Fruit fly (Drosophila melanogaster) whole organism, prepupa: ENCODE measurements around the gene Lcp65Af.

Source experiments
- Blimp-1 ChIP-seq: fragments of 200-800 bp; sonication (Bioruptor generic); optimal IDR thresholded peaks from 3 replicates; lab custom pipeline; 2017; ENCODE audit warnings: missing biosample characterization, missing genetic modification characterization, mild to moderate bottlenecking, moderate library complexity, missing genetic modification reagents
- CG10669 ChIP-seq: fragments of 200-800 bp; sonication (Bioruptor generic); optimal IDR thresholded peaks from 3 replicates; lab custom pipeline; 2018; ENCODE audit warnings: missing biosample characterization, mild to moderate bottlenecking, missing genetic modification characterization, moderate library complexity
- CG11294 ChIP-seq: fragments of 200-800 bp; sonication (Bioruptor generic); IDR thresholded peaks from 2 replicates; pipeline ENCODE4 v1.3.6; 2022; ENCODE audit warnings: missing biosample characterization, missing genetic modification characterization
- CG11762 ChIP-seq: fragments of 200-800 bp; sonication (Bioruptor generic); optimal IDR thresholded peaks from 3 replicates; lab custom pipeline; 2016; ENCODE audit warnings: missing biosample characterization, missing genetic modification characterization; ENCODE audit not compliant: insufficient read depth
- CG15336 ChIP-seq: fragments of 200-800 bp; sonication (Bioruptor generic); IDR thresholded peaks from 2 replicates; pipeline ENCODE4 v1.3.6; 2022; ENCODE audit warnings: missing biosample characterization, missing genetic modification characterization
- CG16779 ChIP-seq: fragments of 200-800 bp; sonication (Bioruptor generic); optimal IDR thresholded peaks from 3 replicates; lab custom pipeline; 2017; ENCODE audit warnings: missing biosample characterization, mild to moderate bottlenecking, missing genetic modification characterization
- CG3032 ChIP-seq: fragments of 200-800 bp; optimal IDR thresholded peaks from 2 replicates; lab custom pipeline; 2019; ENCODE audit warnings: missing biosample characterization, mild to moderate bottlenecking, missing genetic modification characterization, moderate library complexity
- CG3919 ChIP-seq: fragments of 200-800 bp; sonication (Bioruptor generic); optimal IDR thresholded peaks from 3 replicates; lab custom pipeline; 2016; ENCODE audit warnings: missing biosample characterization, missing genetic modification characterization
- CG4318 ChIP-seq: fragments of 200-800 bp; sonication (Bioruptor generic); optimal IDR thresholded peaks from 3 replicates; lab custom pipeline; 2017; ENCODE audit warnings: missing biosample characterization, mild to moderate bottlenecking, missing genetic modification characterization
- CG6163 ChIP-seq: fragments of 200-800 bp; sonication (Bioruptor generic); IDR thresholded peaks from 3 replicates; pipeline ENCODE4 v1.3.6; 2022; ENCODE audit warnings: missing biosample characterization, missing genetic modification characterization
- CG6854 ChIP-seq: fragments of 200-800 bp; sonication (Bioruptor generic); optimal IDR thresholded peaks from 2 replicates; lab custom pipeline; 2017; ENCODE audit warnings: missing biosample characterization, mild to moderate bottlenecking, missing genetic modification characterization
- CG7368 ChIP-seq: fragments of 200-800 bp; sonication (Bioruptor generic); optimal IDR thresholded peaks from 3 replicates; lab custom pipeline; 2016; ENCODE audit warnings: missing biosample characterization, missing genetic modification characterization
- CG8319 ChIP-seq: fragments of 200-800 bp; sonication (Bioruptor generic); optimal IDR thresholded peaks from 3 replicates; lab custom pipeline; 2016; ENCODE audit warnings: missing biosample characterization, missing genetic modification characterization
- CG8632 ChIP-seq: fragments of 200-800 bp; sonication (Bioruptor generic); optimal IDR thresholded peaks from 3 replicates; lab custom pipeline; 2016; ENCODE audit warnings: missing biosample characterization, missing genetic modification characterization
- CG9139 ChIP-seq: fragments of 200-800 bp; sonication (Bioruptor generic); optimal IDR thresholded peaks from 3 replicates; lab custom pipeline; 2017; ENCODE audit warnings: missing biosample characterization, mild to moderate bottlenecking, missing genetic modification characterization
- Eip78C ChIP-seq: fragments of 200-800 bp; sonication (Bioruptor generic); peaks from one replicate; lab custom pipeline; 2016; ENCODE audit warnings: missing biosample characterization, missing genetic modification characterization
- Eip93F ChIP-seq: fragments of 200-800 bp; sonication (Bioruptor generic); optimal IDR thresholded peaks from 2 replicates; lab custom pipeline; 2016; ENCODE audit warnings: missing biosample characterization, mild to moderate bottlenecking, missing genetic modification characterization
- Ets21C ChIP-seq: fragments of 200-800 bp; sonication (Bioruptor generic); optimal IDR thresholded peaks from 3 replicates; lab custom pipeline; 2016; ENCODE audit warnings: missing biosample characterization, missing genetic modification characterization
- Ets96B ChIP-seq: fragments of 200-800 bp; optimal IDR thresholded peaks from 2 replicates; lab custom pipeline; 2019; ENCODE audit warnings: missing biosample characterization, mild to moderate bottlenecking, missing genetic modification characterization, moderate library complexity
- Gug ChIP-seq: fragments of 200-800 bp; sonication (Bioruptor generic); IDR thresholded peaks from 2 replicates; pipeline ENCODE4 v1.3.6; 2022; ENCODE audit warnings: missing biosample characterization, missing genetic modification characterization
- Hr39 ChIP-seq: fragments of 200-800 bp; sonication (Bioruptor generic); optimal IDR thresholded peaks from 2 replicates; lab custom pipeline; 2016; ENCODE audit warnings: missing biosample characterization, missing genetic modification characterization
- Hr4 ChIP-seq: fragments of 200-800 bp; sonication (Bioruptor generic); optimal IDR thresholded peaks from 3 replicates; lab custom pipeline; 2016; ENCODE audit warnings: missing biosample characterization, missing genetic modification characterization
- Lpt ChIP-seq: fragments of 200-800 bp; sonication (Bioruptor generic); optimal IDR thresholded peaks from 3 replicates; lab custom pipeline; 2016; ENCODE audit warnings: missing biosample characterization, missing genetic modification characterization
- Met ChIP-seq: fragments of 200-800 bp; sonication (Bioruptor generic); optimal IDR thresholded peaks from 3 replicates; lab custom pipeline; 2016; ENCODE audit warnings: missing biosample characterization, missing genetic modification characterization
- OdsH ChIP-seq: fragments of 200-800 bp; sonication (Bioruptor generic); optimal IDR thresholded peaks from 3 replicates; lab custom pipeline; 2016; ENCODE audit warnings: missing biosample characterization, missing genetic modification characterization
- Sox14 ChIP-seq: fragments of 200-800 bp; sonication (Bioruptor generic); optimal IDR thresholded peaks from 3 replicates; lab custom pipeline; 2016; ENCODE audit warnings: missing biosample characterization, missing genetic modification characterization
- achi ChIP-seq: fragments of 200-800 bp; sonication (Bioruptor generic); optimal IDR thresholded peaks from 3 replicates; lab custom pipeline; 2016; ENCODE audit warnings: missing biosample characterization, missing genetic modification characterization
- acj6 ChIP-seq: fragments of 200-800 bp; sonication (Bioruptor generic); optimal IDR thresholded peaks from 3 replicates; lab custom pipeline; 2016; ENCODE audit warnings: missing biosample characterization, missing genetic modification characterization
- esn ChIP-seq: fragments of 200-800 bp; sonication (Bioruptor generic); optimal IDR thresholded peaks from 2 replicates; lab custom pipeline; 2016; ENCODE audit warnings: missing biosample characterization, mild to moderate bottlenecking, missing genetic modification characterization, moderate library complexity
- fd85E ChIP-seq: fragments of 200-800 bp; sonication (Bioruptor generic); optimal IDR thresholded peaks from 3 replicates; lab custom pipeline; 2016; ENCODE audit warnings: missing biosample characterization, missing genetic modification characterization
- lz ChIP-seq: fragments of 200-800 bp; sonication (Bioruptor generic); optimal IDR thresholded peaks from 3 replicates; lab custom pipeline; 2016; ENCODE audit warnings: missing biosample characterization, missing genetic modification characterization
- salr ChIP-seq, 2 experiments: fragments of 200-800 bp; sonication (Bioruptor generic); optimal IDR thresholded peaks; 3 replicates each; lab custom pipeline; 2016 to 2018; ENCODE audit warnings: missing biosample characterization in 2 of 2, missing genetic modification characterization in 2 of 2, mild to moderate bottlenecking in 1 of 2
- spab ChIP-seq: fragments of 200-800 bp; sonication (Bioruptor generic); optimal IDR thresholded peaks from 2 replicates; lab custom pipeline; 2017; ENCODE audit warnings: missing biosample characterization, mild to moderate bottlenecking, missing genetic modification characterization, missing genetic modification reagents
- ss ChIP-seq, 2 experiments: fragments of 200-800 bp; sonication (Bioruptor generic); optimal IDR thresholded peaks; 2 replicates in 1 of 2; 3 replicates in 1 of 2; lab custom pipeline; 2017 to 2018; ENCODE audit warnings: mild to moderate bottlenecking in 2 of 2, missing biosample characterization in 2 of 2, missing genetic modification characterization in 2 of 2, moderate library complexity in 1 of 2
- vri ChIP-seq: fragments of 200-800 bp; sonication (Bioruptor generic); optimal IDR thresholded peaks from 3 replicates; lab custom pipeline; 2016; ENCODE audit warnings: missing biosample characterization, mild to moderate bottlenecking, missing genetic modification characterization

Lcp65Af gene

DNA sequence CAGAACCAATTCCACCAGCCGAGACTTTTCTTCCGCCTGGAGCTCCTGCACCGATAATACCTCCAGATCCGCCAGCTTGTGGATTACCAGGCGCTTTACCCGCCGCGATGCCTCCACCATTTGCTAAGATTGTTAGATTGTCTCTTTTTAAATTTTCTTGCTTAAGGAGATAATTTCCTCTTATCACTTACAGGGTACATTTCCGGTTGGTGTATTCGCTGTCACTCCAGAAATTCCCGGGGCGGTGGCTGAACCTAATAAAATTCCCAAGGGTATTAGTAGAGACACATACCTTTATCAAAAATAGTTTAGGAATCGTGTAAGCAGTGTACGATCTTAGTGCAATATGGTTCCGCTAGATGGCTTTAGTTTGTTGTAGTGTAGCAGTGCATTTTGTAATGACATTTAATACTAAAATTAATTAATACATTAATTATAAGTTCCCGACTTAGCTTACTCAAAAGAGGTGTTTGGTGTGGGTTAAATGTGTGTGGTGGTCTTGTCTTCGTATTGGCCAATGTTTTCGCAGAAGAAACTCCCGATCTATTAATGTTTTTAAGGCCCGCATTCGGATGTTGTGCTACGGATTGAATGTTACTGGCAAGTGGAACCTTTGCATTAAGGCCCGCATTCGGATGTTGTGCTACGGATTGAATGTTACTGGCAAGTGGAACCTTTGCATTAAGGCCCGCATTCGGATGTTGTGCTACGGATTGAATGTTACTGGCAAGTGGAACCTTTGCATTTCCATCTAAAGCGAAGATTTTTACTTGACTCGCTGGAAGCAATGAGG is 11.8 kb downstream of the Lcp65Af start (continued):
- no peak for TF ChIP-seq CG3032 (tag; lab: Kevin White, UChicago)
- TF ChIP-seq CG9139: no peak
- no peak for TF ChIP-seq CG15336 (GFP tag; lab: Robert Waterston, UW)

DNA sequence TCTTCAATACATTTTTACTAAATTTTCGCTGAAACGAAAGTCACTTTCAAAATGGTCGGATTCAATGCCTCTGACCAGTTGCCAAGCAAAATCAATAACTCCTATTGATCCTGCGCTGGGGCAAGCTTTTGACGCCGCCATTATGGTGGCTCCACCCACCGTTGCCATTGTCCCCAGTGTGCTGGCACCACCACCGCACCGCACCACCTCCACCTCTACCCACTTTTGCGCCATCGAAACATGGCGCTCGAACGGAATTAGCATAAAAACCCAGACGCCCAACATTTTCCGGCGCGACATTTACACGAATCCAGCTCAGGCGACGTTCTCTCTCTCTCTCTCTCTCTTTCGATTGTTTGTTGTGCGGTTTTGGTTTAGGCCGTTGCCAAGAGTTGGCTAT is 19.7 kb downstream of the Lcp65Af start:
- TF ChIP-seq CG4318 (no peak), Lpt (no peak), CG15336 (GFP tag; lab: Robert Waterston, UW) (no peak)

DNA sequence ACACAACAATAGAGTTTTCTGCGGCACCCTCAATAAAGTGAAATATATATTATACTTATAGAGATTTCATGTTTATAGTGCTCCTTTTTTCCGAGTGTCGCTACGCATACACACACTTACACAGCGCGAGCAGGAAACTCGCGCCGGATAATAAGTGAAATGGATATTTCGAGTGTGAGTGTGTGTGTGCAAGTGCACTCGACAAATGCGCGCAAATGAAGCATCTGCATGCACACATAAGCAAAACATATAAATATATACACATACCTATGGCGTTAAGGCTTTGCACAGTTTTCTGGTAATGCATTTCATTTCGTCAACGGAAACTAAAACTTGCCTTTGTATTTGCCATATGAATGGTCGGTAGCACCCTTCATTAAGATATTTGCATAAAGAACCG is 21.1 kb downstream of the Lcp65Af start:
- no peak for TF ChIP-seq Sox14 (GFP tag; lab: Kevin White, UChicago)
- no peak for TF ChIP-seq CG6854 (GFP tag; lab: Kevin White, UChicago)
- no peak for TF ChIP-seq CG6163
- TF ChIP-seq Ets21C (GFP tag; lab: Kevin White, UChicago): no peak
- TF ChIP-seq achi (GFP tag; lab: Kevin White, UChicago): no peak
- TF ChIP-seq spab: no peak

DNA sequence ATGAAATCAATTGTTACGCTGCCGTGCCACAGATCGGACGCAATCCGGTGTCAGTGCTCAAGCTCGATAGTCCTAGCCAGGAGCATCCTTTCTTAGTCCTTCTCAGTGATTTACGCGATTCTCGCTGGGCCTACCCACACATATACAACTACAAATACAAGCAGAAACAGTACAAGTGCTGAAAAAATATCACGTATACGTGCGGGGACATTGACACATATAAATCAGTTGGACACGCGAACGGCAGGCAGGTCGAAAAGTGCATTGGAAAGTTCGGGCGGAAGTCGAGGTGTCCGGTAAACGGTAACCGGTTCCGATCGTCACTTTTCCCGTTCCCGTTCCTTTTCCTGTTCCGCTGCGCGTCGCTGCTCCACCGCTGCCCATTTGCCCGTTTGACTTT is 25.1 kb downstream of the Lcp65Af start:
- TF ChIP-seq CG16779 (tag; lab: Kevin White, UChicago) (no peak), Eip93F (GFP tag; lab: Kevin White, UChicago) (no peak), Hr4 (no peak), CG11762 (no peak), CG6163 (no peak), CG8319 (GFP tag; lab: Kevin White, UChicago) (no peak), CG3919 (GFP tag; lab: Kevin White, UChicago) (no peak), Lpt (no peak), CG7368 (GFP tag; lab: Kevin White, UChicago) (no peak), Eip78C (GFP tag; lab: Kevin White, UChicago) (no peak), CG8632 (GFP tag; lab: Kevin White, UChicago) (no peak), spab (no peak)

DNA sequence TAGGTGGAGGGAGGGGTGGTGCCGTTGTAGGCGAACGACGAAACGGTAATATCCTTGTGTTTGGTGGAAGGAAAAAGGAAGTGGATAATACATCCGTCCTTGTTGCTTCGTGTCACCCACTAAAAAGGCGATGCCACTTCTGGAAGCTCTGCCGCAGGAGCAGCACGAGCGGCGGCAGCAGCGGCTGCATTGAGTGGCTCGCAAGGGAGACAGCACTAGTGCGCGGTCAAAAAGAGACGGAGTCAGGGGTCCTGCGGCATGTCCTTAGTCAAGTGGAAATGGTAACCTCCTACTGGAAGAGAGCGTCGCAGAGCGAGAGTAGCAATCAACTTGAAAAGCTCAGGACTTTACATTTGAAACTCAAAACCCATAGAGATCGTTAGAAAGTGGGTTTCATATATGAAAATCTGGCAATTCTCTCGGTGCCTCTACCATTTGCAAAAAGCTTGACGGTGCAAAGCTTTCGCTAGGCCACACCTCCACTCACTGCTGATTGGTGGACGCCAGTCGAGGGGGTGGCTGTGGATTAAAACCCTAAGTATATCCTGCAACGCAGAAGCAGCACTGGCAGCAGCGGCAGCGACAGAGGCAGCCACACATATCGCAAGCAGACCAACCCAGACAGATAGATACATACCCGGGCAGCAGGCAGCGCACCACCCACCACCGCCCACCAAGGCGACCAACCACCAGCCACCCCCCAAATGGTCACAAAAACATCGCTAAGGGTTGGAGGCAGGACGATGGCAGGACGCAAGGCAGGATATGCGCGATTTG is 25.7 kb downstream of the Lcp65Af start:
- TF ChIP-seq Ets96B (no peak), salr (GFP tag; optimal IDR thresholded peaks at IDR 0.05; lab: Kevin White, UChicago) (no peak), Eip78C (GFP tag; lab: Kevin White, UChicago) (no peak), lz (no peak), OdsH (GFP tag; lab: Kevin White, UChicago) (no peak), Blimp-1 (GFP tag; lab: Kevin White, UChicago) (no peak), CG11294 (GFP tag; lab: Robert Waterston, UW) (no peak), Hr39 (GFP tag; lab: Kevin White, UChicago) (no peak), CG10669 (no peak), ss (GFP tag; optimal IDR thresholded peaks at IDR 0.05; lab: Kevin White, UChicago) (no peak), CG6163 (no peak), vri (no peak), Lpt (no peak), CG3919 (GFP tag; lab: Kevin White, UChicago) (no peak), Met (no peak), fd85E (GFP tag; lab: Kevin White, UChicago) (no peak), Gug (no peak), acj6 (GFP tag; lab: Kevin White, UChicago) (no peak), esn (GFP tag; lab: Kevin White, UChicago) (no peak)
